Worm (Caenorhabditis elegans) whole organism, dauer: Measurements from ENCODE around the gene hpl-1.

ENCODE experiments used
- unc-62 ChIP-seq: sonication (generic microtip); optimal IDR thresholded peaks from 2 replicates; lab custom pipeline; 2017; ENCODE audit warnings: missing biosample characterization, missing genetic modification reagents, missing genetic modification characterization

hpl-1 gene

ce11 chrX:13226614-13227096, 18.5 kb upstream of the hpl-1 start, which contains the start of gene skr-21:
Gene skr-21, minus strand, starts transcription at chrX:13226664.
- no peak for TF ChIP-seq unc-62 (GFP tag; lab: Kevin White, UChicago)

ce11 chrX:13227778-13228177, 17.4 kb upstream of the hpl-1 start:
- no peak for TF ChIP-seq unc-62 (GFP tag; lab: Kevin White, UChicago)

- TF ChIP-seq unc-62 (GFP tag; lab: Kevin White, UChicago) = no peak
Measured at ce11 chrX:13232259-13232658, 12.9 kb upstream of the hpl-1 start, which contains the start of gene bgnt-1.5. Gene bgnt-1.5, minus strand, starts transcription at chrX:13232359.

- no peak for TF ChIP-seq unc-62 (GFP tag; lab: Kevin White, UChicago)
Measured at ce11 chrX:13234879-13235278, 10.3 kb upstream of the hpl-1 start, which contains the start of gene K08H2.2. Gene K08H2.2, minus strand, starts transcription at chrX:13234979.

- TF ChIP-seq unc-62 (GFP tag; lab: Kevin White, UChicago) = no peak
Measured at ce11 chrX:13237102-13237501, 8.1 kb upstream of the hpl-1 start, which contains the start of gene K08H2.3. Gene K08H2.3, plus strand, starts transcription at chrX:13237402.

- TF ChIP-seq unc-62 (GFP tag; lab: Kevin White, UChicago) = no peak
Measured at ce11 chrX:13238197-13238596, 7.0 kb upstream of the hpl-1 start, which contains the start of gene K08H2.4. Gene K08H2.4, plus strand, starts transcription at chrX:13238497.

- TF ChIP-seq unc-62 (GFP tag; lab: Kevin White, UChicago) = no peak
Measured at ce11 chrX:13242231-13242630, 3.0 kb upstream of the hpl-1 start, which contains the start of gene K08H2.5. Gene K08H2.5, minus strand, starts transcription at chrX:13242331.

ce11 chrX:13246668-13247358, 1.6 kb downstream of the hpl-1 start:
- TF ChIP-seq unc-62 (GFP tag; lab: Kevin White, UChicago) = no peak

- TF ChIP-seq unc-62 (GFP tag; lab: Kevin White, UChicago) = no peak
Measured at ce11 chrX:13247614-13248013, 2.4 kb downstream of the hpl-1 start.

- no peak for TF ChIP-seq unc-62 (GFP tag; lab: Kevin White, UChicago)
Measured at ce11 chrX:13248265-13248664, 3.1 kb downstream of the hpl-1 start, which contains the start of gene K08H2.7. Gene K08H2.7, minus strand, starts transcription at chrX:13248437.

- TF ChIP-seq unc-62 (GFP tag; lab: Kevin White, UChicago) = no peak
Measured at ce11 chrX:13249102-13249501, 3.9 kb downstream of the hpl-1 start.

ce11 chrX:13250163-13250562, 5.0 kb downstream of the hpl-1 start:
- TF ChIP-seq unc-62 (GFP tag; lab: Kevin White, UChicago) = no peak

ce11 chrX:13251354-13251843, 6.2 kb downstream of the hpl-1 start:
- no peak for TF ChIP-seq unc-62 (GFP tag; lab: Kevin White, UChicago)

ce11 chrX:13251914-13252434, 6.8 kb downstream of the hpl-1 start, which contains the start of gene nhr-32:
Gene nhr-32, plus strand, starts transcription at chrX:13251964.
- no peak for TF ChIP-seq unc-62 (GFP tag; lab: Kevin White, UChicago)

- no peak for TF ChIP-seq unc-62 (GFP tag; lab: Kevin White, UChicago)
Measured at ce11 chrX:13257577-13257976, 12.4 kb downstream of the hpl-1 start, which contains the start of gene K08H2.10. Gene K08H2.10, plus strand, starts transcription at chrX:13257806.

- TF ChIP-seq unc-62 (GFP tag; lab: Kevin White, UChicago) = no peak
Measured at ce11 chrX:13262195-13262594, 17.0 kb downstream of the hpl-1 start, which contains the start of gene K09A11.1. Gene K09A11.1, plus strand, starts transcription at chrX:13262495.
